Worm (Caenorhabditis elegans) whole organism, young adult: ENCODE data around the gene flp-27.

Experiments
- F10E7.11 ChIP-seq: sonication (generic microtip); optimal IDR thresholded peaks from 2 replicates; lab custom pipeline; 2017; ENCODE audit warnings: mild to moderate bottlenecking, missing genetic modification characterization, moderate library complexity, missing compliant biosample characterization
- F37B4.10 ChIP-seq: fragments of 200-800 bp; sonication (Bioruptor generic); IDR thresholded peaks from 2 replicates; pipeline ENCODE4 v1.3.6; 2022; ENCODE audit warnings: missing genetic modification characterization, missing compliant biosample characterization
- K12H6.12 ChIP-seq: fragments of 200-800 bp; sonication (Bioruptor generic); optimal IDR thresholded peaks from 2 replicates; lab custom pipeline; 2018; ENCODE audit warnings: mild to moderate bottlenecking, missing genetic modification characterization, missing compliant biosample characterization
- Y53F4B.3 ChIP-seq: fragments of 200-800 bp; sonication (Bioruptor generic); IDR thresholded peaks from 2 replicates; pipeline ENCODE4 v1.3.6; 2022; ENCODE audit warnings: missing genetic modification reagents, missing genetic modification characterization, missing compliant biosample characterization
- Y53G8AR.9 ChIP-seq: fragments of 200-800 bp; sonication (Bioruptor generic); conservative IDR thresholded peaks from 2 replicates; pipeline ENCODE4 v1.3.6; 2022; ENCODE audit warnings: missing genetic modification reagents, missing genetic modification characterization, missing compliant biosample characterization
- Y56A3A.18 ChIP-seq: fragments of 200-800 bp; sonication (Bioruptor generic); IDR thresholded peaks from 2 replicates; pipeline ENCODE4 v1.3.6; 2022; ENCODE audit warnings: missing genetic modification reagents, missing genetic modification characterization, missing compliant biosample characterization
- Y95B8A.8 ChIP-seq: fragments of 200-800 bp; sonication (Bioruptor generic); IDR thresholded peaks from 2 replicates; pipeline ENCODE4 v1.3.6; 2022; ENCODE audit warnings: missing genetic modification reagents, missing genetic modification characterization, missing compliant biosample characterization
- ama-1 ChIP-seq, 3 experiments: fragments of 150-350 bp in 1 of 3; sonication (generic microtip) in 2 of 3; optimal IDR thresholded peaks; 2 replicates each; lab custom pipeline; 2014 to 2018; ENCODE audit warnings: missing biosample characterization in 2 of 3, missing genetic modification characterization in 2 of 3, missing genetic modification reagents in 2 of 3
- attf-3 ChIP-seq: fragments of 200-800 bp; sonication (Bioruptor generic); conservative IDR thresholded peaks from 2 replicates; pipeline ENCODE4 v1.3.6; 2022; ENCODE audit warnings: missing genetic modification reagents, missing genetic modification characterization, missing compliant biosample characterization
- bed-1 ChIP-seq: fragments of 200-800 bp; sonication (Bioruptor generic); IDR thresholded peaks from 2 replicates; pipeline ENCODE4 v1.3.6; 2022; ENCODE audit warnings: missing genetic modification reagents, missing genetic modification characterization, missing compliant biosample characterization
- cebp-1 ChIP-seq, 2 experiments: fragments of 200-800 bp in 1 of 2; sonication (Bioruptor generic) in 1 of 2; sonication (generic microtip) in 1 of 2; IDR thresholded peaks in 1 of 2; optimal IDR thresholded peaks in 1 of 2; 2 replicates each; pipeline versions ENCODE4 v1.3.6 to Lab custom; 2017 to 2022; ENCODE audit warnings: missing compliant biosample characterization in 2 of 2, missing genetic modification characterization in 2 of 2, mild to moderate bottlenecking in 1 of 2, missing genetic modification reagents in 1 of 2, moderate library complexity in 1 of 2
- ceh-58 ChIP-seq: fragments of 200-800 bp; sonication (Bioruptor generic); IDR thresholded peaks from 2 replicates; pipeline ENCODE4 v1.3.6; 2022; ENCODE audit warnings: missing genetic modification characterization, missing compliant biosample characterization
- ceh-91 ChIP-seq: fragments of 200-800 bp; sonication (Bioruptor generic); IDR thresholded peaks from 2 replicates; pipeline ENCODE4 v1.3.6; 2022; ENCODE audit warnings: missing genetic modification reagents, missing genetic modification characterization, missing compliant biosample characterization
- dox-1 ChIP-seq: fragments of 200-800 bp; sonication (Bioruptor generic); IDR thresholded peaks from 2 replicates; pipeline ENCODE4 v1.3.6; 2022; ENCODE audit warnings: missing genetic modification reagents, missing genetic modification characterization, missing compliant biosample characterization
- dpff-1 ChIP-seq: sonication (generic microtip); optimal IDR thresholded peaks from 2 replicates; lab custom pipeline; 2017; ENCODE audit warnings: mild to moderate bottlenecking, missing genetic modification characterization, missing compliant biosample characterization
- dpl-1 ChIP-seq: fragments of 150-350 bp; optimal IDR thresholded peaks from 2 replicates; lab custom pipeline; 2014; ENCODE audit warnings: missing biosample characterization, missing genetic modification reagents, missing genetic modification characterization
- egrh-3 ChIP-seq: fragments of 200-800 bp; sonication (Bioruptor generic); IDR thresholded peaks from 2 replicates; pipeline ENCODE4 v1.3.6; 2022; ENCODE audit warnings: missing genetic modification reagents, missing genetic modification characterization, missing compliant biosample characterization
- fkh-3 ChIP-seq: sonication (generic microtip); optimal IDR thresholded peaks from 2 replicates; lab custom pipeline; 2016; ENCODE audit warnings: mild to moderate bottlenecking, missing genetic modification characterization, missing compliant biosample characterization
- hmg-1.2 ChIP-seq: fragments of 200-800 bp; sonication (Bioruptor generic); IDR thresholded peaks from 2 replicates; pipeline ENCODE4 v1.3.6; 2022; ENCODE audit warnings: missing genetic modification reagents, missing genetic modification characterization, missing compliant biosample characterization
- let-526 ChIP-seq: fragments of 200-800 bp; sonication (Bioruptor generic); IDR thresholded peaks from 2 replicates; pipeline ENCODE4 v1.3.6; 2022; ENCODE audit warnings: missing genetic modification reagents, missing genetic modification characterization, missing compliant biosample characterization
- lir-1 ChIP-seq: fragments of 200-800 bp; sonication (Bioruptor generic); conservative IDR thresholded peaks from 2 replicates; pipeline ENCODE4 v1.3.6; 2022; ENCODE audit warnings: missing genetic modification reagents, missing genetic modification characterization, missing compliant biosample characterization
- madf-6 ChIP-seq: fragments of 200-800 bp; sonication (Bioruptor generic); IDR thresholded peaks from 2 replicates; pipeline ENCODE4 v1.3.6; 2022; ENCODE audit warnings: missing genetic modification reagents, missing genetic modification characterization, missing compliant biosample characterization
- nhr-179 ChIP-seq: sonication (generic microtip); optimal IDR thresholded peaks from 2 replicates; lab custom pipeline; 2016; ENCODE audit warnings: mild to moderate bottlenecking, missing genetic modification characterization, missing compliant biosample characterization
- rpc-1 ChIP-seq, 2 experiments: fragments of 150-350 bp in 1 of 2; sonication (generic microtip) in 1 of 2; optimal IDR thresholded peaks; 2 replicates each; lab custom pipeline; 2014 to 2018; ENCODE audit warnings: missing biosample characterization in 1 of 2, missing genetic modification characterization in 1 of 2, missing genetic modification reagents in 1 of 2, missing genotype in 1 of 2
- sdz-38 ChIP-seq: sonication (generic microtip); optimal IDR thresholded peaks from 2 replicates; lab custom pipeline; 2016; ENCODE audit warnings: missing genotype, missing genetic modification characterization, missing compliant biosample characterization
- snpc-4 ChIP-seq, 5 experiments: fragments of 150-350 bp in 1 of 5; sonication (generic microtip) in 4 of 5; optimal IDR thresholded peaks; 2 replicates each; lab custom pipeline; 2014 to 2018; ENCODE audit warnings: missing genetic modification characterization in 5 of 5, missing biosample characterization in 3 of 5, antibody characterized with exemption in 2 of 5, mild to moderate bottlenecking in 2 of 5, missing compliant biosample characterization in 2 of 5, missing genotype in 2 of 5, moderate library complexity in 2 of 5, missing genetic modification reagents in 1 of 5
- somi-1 ChIP-seq: fragments of 200-800 bp; sonication (Bioruptor generic); optimal IDR thresholded peaks from 2 replicates; lab custom pipeline; 2018; ENCODE audit warnings: mild to moderate bottlenecking, missing genetic modification characterization, missing compliant biosample characterization
- unc-62 ChIP-seq: fragments of 150-350 bp; optimal IDR thresholded peaks from 2 replicates; lab custom pipeline; 2014; ENCODE audit warnings: missing biosample characterization, missing genetic modification reagents, missing genetic modification characterization
- zfh-2 ChIP-seq: fragments of 200-800 bp; sonication (Bioruptor generic); conservative IDR thresholded peaks from 2 replicates; pipeline ENCODE4 v1.3.6; 2022; ENCODE audit warnings: missing genetic modification reagents, missing genetic modification characterization, missing compliant biosample characterization
- zim-3 ChIP-seq: sonication (generic microtip); optimal IDR thresholded peaks from 2 replicates; lab custom pipeline; 2017; ENCODE audit warnings: mild to moderate bottlenecking, missing genetic modification characterization, moderate library complexity, missing compliant biosample characterization
- ztf-18 ChIP-seq: sonication (generic microtip); optimal IDR thresholded peaks from 2 replicates; lab custom pipeline; 2016; ENCODE audit warnings: missing genotype, mild to moderate bottlenecking, missing genetic modification characterization, missing compliant biosample characterization
- ztf-25 ChIP-seq: fragments of 200-800 bp; sonication (Bioruptor generic); IDR thresholded peaks from 2 replicates; pipeline ENCODE4 v1.3.6; 2022; ENCODE audit warnings: missing genetic modification reagents, missing genetic modification characterization, missing compliant biosample characterization
- ztf-26 ChIP-seq: sonication (generic microtip); optimal IDR thresholded peaks from 2 replicates; lab custom pipeline; 2017; ENCODE audit warnings: missing genetic modification characterization, missing compliant biosample characterization

Gene flp-27

ce11 chrII:5680703-5681102, at the start of gene flp-27:
Gene flp-27 (plus strand): TSS chrII:5681003.
- no peak for TF ChIP-seq bed-1 (GFP tag; lab: Robert Waterston, UW)
- TF ChIP-seq ama-1 (optimal IDR thresholded peaks at IDR 0.05; lab: Kevin White, UChicago), result no peak
- no peak for TF ChIP-seq ama-1 (GFP tag; optimal IDR thresholded peaks at IDR 0.05; lab: Kevin White, UChicago)
- no peak for TF ChIP-seq zim-3 (tag; lab: Kevin White, UChicago)
- no peak for TF ChIP-seq snpc-4 (GFP tag; optimal IDR thresholded peaks at IDR 0.05; lab: Kevin White, UChicago)
- no peak for TF ChIP-seq snpc-4 (tag; optimal IDR thresholded peaks at IDR 0.05; lab: Kevin White, UChicago)
- TF ChIP-seq Y53G8AR.9 (GFP tag; lab: Robert Waterston, UW), result no peak
- no peak for TF ChIP-seq Y53F4B.3 (GFP tag; lab: Robert Waterston, UW)
- no peak for TF ChIP-seq somi-1
- TF ChIP-seq ceh-91 (GFP tag; lab: Robert Waterston, UW), result no peak
- no peak for TF ChIP-seq egrh-3 (GFP tag; lab: Robert Waterston, UW)
- no peak for TF ChIP-seq hmg-1.2 (GFP tag; lab: Robert Waterston, UW)
- TF ChIP-seq dpl-1 (GFP tag; lab: Kevin White, UChicago), result no peak
- TF ChIP-seq zfh-2 (GFP tag; lab: Robert Waterston, UW), result no peak
- TF ChIP-seq madf-6 (GFP tag; lab: Robert Waterston, UW), result no peak
- TF ChIP-seq, all 124 proteins: peak for 0

- TF ChIP-seq F37B4.10 (GFP tag; lab: Robert Waterston, UW) (no peak), dpff-1 (tag; lab: Kevin White, UChicago) (no peak), attf-3 (GFP tag; lab: Robert Waterston, UW) (peak; percentile 87)
Measured at ce11 chrII:5633453-5633852, 47.4 kb upstream of the flp-27 start.

- TF ChIP-seq unc-62 (GFP tag; lab: Kevin White, UChicago) (no peak), F10E7.11 (no peak), ztf-18 (tag; lab: Kevin White, UChicago) (no peak), let-526 (no peak), Y56A3A.18 (no peak), Y53G8AR.9 (GFP tag; lab: Robert Waterston, UW) (no peak), nhr-179 (tag; lab: Kevin White, UChicago) (no peak), rpc-1 (optimal IDR thresholded peaks at IDR 0.05; lab: Kevin White, UChicago) (no peak), rpc-1 (tag; optimal IDR thresholded peaks at IDR 0.05; lab: Kevin White, UChicago) (no peak), ceh-58 (GFP tag; lab: Robert Waterston, UW) (no peak), bed-1 (GFP tag; lab: Robert Waterston, UW) (no peak), dox-1 (GFP tag; lab: Robert Waterston, UW) (no peak), K12H6.12 (tag; lab: Kevin White, UChicago) (no peak), ztf-25 (GFP tag; lab: Robert Waterston, UW) (no peak)
- TF ChIP-seq, all 124 proteins: peak for 0
Measured at ce11 chrII:5636826-5637225, 44.0 kb upstream of the flp-27 start, which contains the start of gene F59E12.8. Gene F59E12.8 (minus strand): TSS chrII:5636926.

DNA sequence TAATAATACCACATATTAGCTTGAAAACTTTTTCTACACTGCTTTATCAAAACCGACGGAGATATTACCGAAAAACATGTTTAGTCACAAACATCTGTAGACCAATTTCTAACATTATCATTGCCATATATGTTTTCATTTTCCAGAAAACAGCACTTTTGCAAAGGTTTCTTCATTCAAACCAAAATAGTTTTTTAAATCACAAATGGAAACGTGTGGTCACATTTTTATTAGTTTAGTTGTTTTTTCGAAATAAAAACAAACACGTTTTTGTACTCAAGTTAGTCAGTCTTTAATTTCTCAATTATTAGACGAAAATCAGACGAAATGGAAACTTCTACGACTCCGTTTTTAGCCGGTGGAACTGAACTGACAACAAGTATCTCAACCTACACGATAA, 42.7 kb upstream of the flp-27 start, which contains the start of gene F59E12.3:
Gene F59E12.3 (plus strand): TSS at position 301 of the 400 bp plus-strand sequence.
- TF ChIP-seq ztf-26 (tag; lab: Kevin White, UChicago) (no peak), sdz-38 (tag; lab: Kevin White, UChicago) (no peak), Y95B8A.8 (no peak), lir-1 (GFP tag; lab: Robert Waterston, UW) (no peak), fkh-3 (tag; lab: Kevin White, UChicago) (no peak), cebp-1 (GFP tag; IDR thresholded peaks at IDR 0.05; lab: Robert Waterston, UW) (no peak), cebp-1 (tag; optimal IDR thresholded peaks at IDR 0.05; lab: Kevin White, UChicago) (no peak)
